Worm (Caenorhabditis elegans): ENCODE measurements around the gene pct-1.

- TF ChIP-seq him-1 (tag; optimal IDR thresholded peaks at IDR 0.05) (no peak), dao-5 (tag; optimal IDR thresholded peaks at IDR 0.05) (no peak), W03F9.2 (tag; optimal IDR thresholded peaks at IDR 0.05) (no peak)
Measured at ce11 chrIV:8205272-8206098, 29.2 kb downstream of the pct-1 start, which contains the start of gene hgrs-1.

Data from whole organism, L4/young adult.